Worm (Caenorhabditis elegans) whole organism, L1 larva: ENCODE measurements around the gene Y73F8A.5.

Experiments used
- aly-2 ChIP-seq: fragments of 150-350 bp; optimal IDR thresholded peaks from 2 replicates; lab custom pipeline; 2014; ENCODE audit warnings: missing biosample characterization, missing genetic modification characterization
- ama-1 ChIP-seq: fragments of 150-350 bp; optimal IDR thresholded peaks from 2 replicates; lab custom pipeline; 2014
- efl-1 ChIP-seq, 4 experiments: fragments of 150-350 bp; optimal IDR thresholded peaks in 3 of 4; peaks in 1 of 4; 1 replicate in 1 of 4; 2 replicates in 3 of 4; lab custom pipeline; 2014; ENCODE audit warnings: missing biosample characterization in 2 of 4, missing genetic modification characterization in 2 of 4, missing genetic modification reagents in 2 of 4
- hlh-4 ChIP-seq: sonication (generic microtip); optimal IDR thresholded peaks from 2 replicates; lab custom pipeline; 2016; ENCODE audit warnings: mild to moderate bottlenecking, missing genetic modification characterization, missing compliant biosample characterization
- mdl-1 ChIP-seq, 2 experiments: fragments of 150-350 bp; optimal IDR thresholded peaks; 2 replicates each; lab custom pipeline; 2014 to 2017; ENCODE audit warnings: missing biosample characterization in 2 of 2, missing genetic modification characterization in 2 of 2, inconsistent platforms in 1 of 2
- mep-1 ChIP-seq: fragments of 150-350 bp; optimal IDR thresholded peaks from 2 replicates; lab custom pipeline; 2014; ENCODE audit warnings: missing biosample characterization, missing genetic modification characterization
- nhr-11 ChIP-seq: fragments of 150-350 bp; optimal IDR thresholded peaks from 2 replicates; lab custom pipeline; 2014; ENCODE audit warnings: missing biosample characterization, missing genetic modification characterization
- nhr-12 ChIP-seq: sonication (generic microtip); optimal IDR thresholded peaks from 2 replicates; lab custom pipeline; 2017; ENCODE audit warnings: missing biosample characterization, missing genetic modification characterization
- nhr-28 ChIP-seq: fragments of 150-350 bp; optimal IDR thresholded peaks from 2 replicates; lab custom pipeline; 2014; ENCODE audit warnings: missing biosample characterization, missing genetic modification characterization
- nhr-76 ChIP-seq: sonication (generic microtip); optimal IDR thresholded peaks from 2 replicates; lab custom pipeline; 2017; ENCODE audit warnings: missing biosample characterization, missing genetic modification characterization
- pag-3 ChIP-seq: sonication (generic microtip); optimal IDR thresholded peaks from 2 replicates; lab custom pipeline; 2017; ENCODE audit warnings: missing genetic modification characterization, mild to moderate bottlenecking, missing compliant biosample characterization, antibody characterized with exemption, borderline replicate concordance; ENCODE audit not compliant: insufficient read depth
- pax-3 ChIP-seq: fragments of 200-800 bp; sonication (Bioruptor generic); optimal IDR thresholded peaks from 2 replicates; lab custom pipeline; 2018; ENCODE audit warnings: mild to moderate bottlenecking, missing genetic modification characterization, moderate library complexity, missing compliant biosample characterization
- skn-1 ChIP-seq: fragments of 150-350 bp; optimal IDR thresholded peaks from 2 replicates; lab custom pipeline; 2014; ENCODE audit warnings: missing biosample characterization, missing genetic modification characterization
- sptf-1 ChIP-seq: fragments of 150-350 bp; optimal IDR thresholded peaks from 2 replicates; lab custom pipeline; 2014; ENCODE audit warnings: missing biosample characterization, missing genetic modification characterization

DNA sequence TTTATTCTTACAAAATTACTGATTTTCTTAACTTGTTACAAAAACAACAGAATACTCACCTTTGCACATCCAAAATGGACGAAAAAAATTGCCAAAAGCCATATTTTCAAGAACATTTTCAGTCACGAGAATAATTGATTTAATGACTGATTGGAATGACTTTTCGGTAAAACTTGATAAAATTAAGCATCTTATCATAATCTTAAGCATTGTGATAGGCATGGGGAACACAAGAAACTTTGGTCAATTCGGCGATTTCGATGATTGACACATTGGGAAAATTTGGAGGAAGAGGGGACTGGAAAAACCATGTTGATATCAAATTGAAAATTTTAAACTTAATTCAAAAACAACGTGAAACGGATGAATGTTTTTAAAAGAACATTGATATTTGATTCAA, 44.2 kb upstream of the Y73F8A.5 start, which contains the start of gene Y40H7A.10:
- TF ChIP-seq pax-3 (tag; lab: Kevin White, UChicago): no peak
- no peak for TF ChIP-seq mdl-1 (tag; optimal IDR thresholded peaks at IDR 0.05; lab: Kevin White, UChicago)
- TF ChIP-seq nhr-11 (tag; lab: Kevin White, UChicago): no peak
- TF ChIP-seq pag-3: no peak
- TF ChIP-seq aly-2 (tag; lab: Kevin White, UChicago): no peak
- TF ChIP-seq efl-1 (optimal IDR thresholded peaks at IDR 0.05; lab: Kevin White, UChicago): no peak
- TF ChIP-seq efl-1 (GFP tag; optimal IDR thresholded peaks at IDR 0.05 in 1 of 2; lab: Kevin White, UChicago): no peak
- no peak for TF ChIP-seq skn-1 (tag; lab: Kevin White, UChicago)
- no peak for TF ChIP-seq nhr-28
- TF ChIP-seq mep-1 (tag; lab: Kevin White, UChicago): no peak
- TF ChIP-seq nhr-12 (tag; lab: Kevin White, UChicago): no peak
- TF ChIP-seq ama-1 (lab: Kevin White, UChicago): no peak
- TF ChIP-seq hlh-4: no peak
- no peak for TF ChIP-seq nhr-76
- TF ChIP-seq sptf-1 (tag; lab: Kevin White, UChicago): no peak
